Worm (Caenorhabditis elegans) whole organism, L4 larva: ENCODE data around the gene T13C5.9.

ENCODE experiments used
- D1046.2 ChIP-seq: fragments of 200-800 bp; sonication (Bioruptor generic); IDR thresholded peaks from 2 replicates; pipeline ENCODE4 v1.3.6; 2022; ENCODE audit warnings: missing genetic modification characterization, missing compliant biosample characterization
- F44E2.7 ChIP-seq: fragments of 200-800 bp; sonication (Bioruptor generic); IDR thresholded peaks from 2 replicates; pipeline ENCODE4 v2.1.2; 2022; ENCODE audit warnings: missing genetic modification characterization, missing compliant biosample characterization
- R02D3.7 ChIP-seq: fragments of 150-350 bp; sonication (generic microtip); optimal IDR thresholded peaks from 3 replicates; lab custom pipeline; 2014; ENCODE audit warnings: missing biosample characterization, missing genetic modification characterization
- T26A8.4 ChIP-seq: fragments of 200-800 bp; sonication (Bioruptor generic); IDR thresholded peaks from 2 replicates; pipeline ENCODE4 v1.3.6; 2022; ENCODE audit warnings: missing genetic modification characterization, missing compliant biosample characterization
- Y105C5A.15 ChIP-seq: fragments of 200-800 bp; sonication (Bioruptor generic); IDR thresholded peaks from 2 replicates; pipeline ENCODE4 v1.3.6; 2022; ENCODE audit warnings: missing genetic modification characterization, missing compliant biosample characterization
- ZK546.5 ChIP-seq, 2 experiments: sonication (generic microtip); optimal IDR thresholded peaks; 2 replicates each; lab custom pipeline; 2017; ENCODE audit warnings: missing biosample characterization in 2 of 2, missing genetic modification characterization in 2 of 2
- aha-1 ChIP-seq: fragments of 150-350 bp; peaks from one replicate; lab custom pipeline; 2014; ENCODE audit warnings: missing biosample characterization, missing genetic modification characterization
- ama-1 ChIP-seq: fragments of 150-350 bp; optimal IDR thresholded peaks from 2 replicates; lab custom pipeline; 2014; ENCODE audit warnings: inconsistent platforms, mixed read lengths
- ceh-20 ChIP-seq: fragments of 200-800 bp; sonication (Bioruptor generic); IDR thresholded peaks from 2 replicates; pipeline ENCODE4 v1.3.6; 2022; ENCODE audit warnings: missing genetic modification reagents, missing genetic modification characterization, missing compliant biosample characterization
- ceh-44 ChIP-seq: fragments of 200-800 bp; sonication (Bioruptor generic); IDR thresholded peaks from 2 replicates; pipeline ENCODE4 v1.3.6; 2022; ENCODE audit warnings: missing genetic modification reagents, missing genetic modification characterization, missing compliant biosample characterization
- daf-12 ChIP-seq: fragments of 150-350 bp; optimal IDR thresholded peaks from 2 replicates; lab custom pipeline; 2014; ENCODE audit warnings: missing biosample characterization, missing genetic modification reagents, missing genetic modification characterization
- daf-19 ChIP-seq: fragments of 200-800 bp; sonication (Bioruptor generic); conservative IDR thresholded peaks from 2 replicates; pipeline ENCODE4 v1.3.6; 2022; ENCODE audit warnings: missing genetic modification characterization, missing compliant biosample characterization
- daf-8 ChIP-seq: fragments of 200-800 bp; sonication (Bioruptor generic); IDR thresholded peaks from 2 replicates; pipeline ENCODE4 v1.3.6; 2022; ENCODE audit warnings: missing genetic modification characterization, missing compliant biosample characterization
- dmd-6 ChIP-seq: fragments of 200-800 bp; sonication (Bioruptor generic); IDR thresholded peaks from 2 replicates; pipeline ENCODE4 v1.3.6; 2022; ENCODE audit warnings: missing genetic modification reagents, missing genetic modification characterization, missing compliant biosample characterization
- dmd-9 ChIP-seq: fragments of 200-800 bp; sonication (Bioruptor generic); IDR thresholded peaks from 2 replicates; pipeline ENCODE4 v1.3.6; 2022; ENCODE audit warnings: missing genetic modification reagents, missing genetic modification characterization, missing compliant biosample characterization
- egl-43 ChIP-seq: fragments of 200-800 bp; sonication (Bioruptor generic); IDR thresholded peaks from 2 replicates; pipeline ENCODE4 v1.3.6; 2022; ENCODE audit warnings: missing genetic modification reagents, missing genetic modification characterization, missing compliant biosample characterization
- fos-1 ChIP-seq: fragments of 150-350 bp; optimal IDR thresholded peaks from 2 replicates; lab custom pipeline; 2014; ENCODE audit warnings: missing biosample characterization, missing genetic modification characterization
- hlh-11 ChIP-seq: fragments of 200-800 bp; sonication (Bioruptor generic); optimal IDR thresholded peaks from 2 replicates; lab custom pipeline; 2018; ENCODE audit warnings: mild to moderate bottlenecking, missing genetic modification characterization, missing compliant biosample characterization
- hlh-30 ChIP-seq: sonication (generic microtip); optimal IDR thresholded peaks from 2 replicates; lab custom pipeline; 2017; ENCODE audit warnings: antibody characterized with exemption, mild to moderate bottlenecking, missing genetic modification characterization, missing compliant biosample characterization; ENCODE audit not compliant: insufficient read depth
- jun-1 ChIP-seq: fragments of 150-350 bp; optimal IDR thresholded peaks from 2 replicates; lab custom pipeline; 2014; ENCODE audit warnings: missing biosample characterization, missing genetic modification reagents, missing genetic modification characterization
- lin-1 ChIP-seq: fragments of 200-800 bp; sonication (Bioruptor generic); IDR thresholded peaks from 2 replicates; pipeline ENCODE4 v1.3.6; 2022; ENCODE audit warnings: missing genetic modification reagents, missing genetic modification characterization, missing compliant biosample characterization
- lin-15B ChIP-seq: fragments of 150-350 bp; sonication (generic microtip); optimal IDR thresholded peaks from 3 replicates; lab custom pipeline; 2014; ENCODE audit warnings: missing biosample characterization, missing genetic modification characterization
- lin-38 ChIP-seq: fragments of 200-800 bp; sonication (Bioruptor generic); IDR thresholded peaks from 2 replicates; pipeline ENCODE4 v1.3.6; 2022; ENCODE audit warnings: missing genetic modification reagents, missing genetic modification characterization, missing compliant biosample characterization
- lin-39 ChIP-seq: fragments of 150-350 bp; optimal IDR thresholded peaks from 2 replicates; lab custom pipeline; 2014; ENCODE audit warnings: missing biosample characterization, missing genetic modification reagents, missing genetic modification characterization
- mdl-1 ChIP-seq, 2 experiments: fragments of 150-350 bp in 1 of 2; sonication (generic microtip) in 1 of 2; optimal IDR thresholded peaks; 2 replicates each; lab custom pipeline; 2014 to 2017; ENCODE audit warnings: missing biosample characterization in 2 of 2, missing genetic modification characterization in 2 of 2
- mdt-29 ChIP-seq: fragments of 200-800 bp; sonication (Bioruptor generic); IDR thresholded peaks from 2 replicates; pipeline ENCODE4 v1.3.6; 2022; ENCODE audit warnings: missing genetic modification reagents, missing genetic modification characterization, missing compliant biosample characterization
- mes-2 ChIP-seq: sonication (generic microtip); optimal IDR thresholded peaks from 2 replicates; lab custom pipeline; 2016; ENCODE audit warnings: missing genotype, mild to moderate bottlenecking, missing genetic modification characterization, missing compliant biosample characterization; ENCODE audit not compliant: poor library complexity, severe bottlenecking
- mxl-2 ChIP-seq: fragments of 200-800 bp; sonication (Bioruptor generic); conservative IDR thresholded peaks from 2 replicates; pipeline ENCODE4 v1.3.6; 2022; ENCODE audit warnings: missing genetic modification reagents, missing genetic modification characterization, missing compliant biosample characterization
- mxl-3 ChIP-seq: fragments of 200-800 bp; sonication (Bioruptor generic); optimal IDR thresholded peaks from 2 replicates; lab custom pipeline; 2018; ENCODE audit warnings: mild to moderate bottlenecking, missing genetic modification characterization, missing compliant biosample characterization
- nhr-11 ChIP-seq: fragments of 150-350 bp; optimal IDR thresholded peaks from 2 replicates; lab custom pipeline; 2014; ENCODE audit warnings: missing biosample characterization, missing genetic modification characterization
- nhr-111 ChIP-seq: fragments of 200-800 bp; sonication (Bioruptor generic); optimal IDR thresholded peaks from 2 replicates; lab custom pipeline; 2018; ENCODE audit warnings: mild to moderate bottlenecking, missing genetic modification characterization, missing compliant biosample characterization
- nhr-48 ChIP-seq: sonication (generic microtip); optimal IDR thresholded peaks from 2 replicates; lab custom pipeline; 2016; ENCODE audit warnings: mild to moderate bottlenecking, missing genetic modification characterization, missing compliant biosample characterization
- nhr-6 ChIP-seq: fragments of 150-350 bp; optimal IDR thresholded peaks from 2 replicates; lab custom pipeline; 2014; ENCODE audit warnings: missing biosample characterization, missing genetic modification characterization
- pqm-1 ChIP-seq: sonication (generic microtip); optimal IDR thresholded peaks from 2 replicates; lab custom pipeline; 2017; ENCODE audit warnings: missing biosample characterization, missing genetic modification characterization
- sdz-12 ChIP-seq: fragments of 200-800 bp; sonication (Bioruptor generic); optimal IDR thresholded peaks from 2 replicates; lab custom pipeline; 2018; ENCODE audit warnings: mild to moderate bottlenecking, missing genetic modification characterization, missing compliant biosample characterization
- set-16 ChIP-seq: fragments of 200-800 bp; sonication (Bioruptor generic); IDR thresholded peaks from 2 replicates; pipeline ENCODE4 v1.3.6; 2022; ENCODE audit warnings: missing genetic modification reagents, missing genetic modification characterization, missing compliant biosample characterization
- skn-1 ChIP-seq: fragments of 150-350 bp; optimal IDR thresholded peaks from 2 replicates; lab custom pipeline; 2014; ENCODE audit warnings: missing biosample characterization, missing genetic modification characterization
- unc-130 ChIP-seq: sonication (generic microtip); optimal IDR thresholded peaks from 2 replicates; lab custom pipeline; 2016; ENCODE audit warnings: missing genetic modification reagents, missing genetic modification characterization, missing compliant biosample characterization
- unc-62 ChIP-seq, 3 experiments: fragments of 150-350 bp in 1 of 3; sonication (generic microtip); optimal IDR thresholded peaks in 2 of 3; peaks in 1 of 3; 1 replicate in 1 of 3; 2 replicates in 2 of 3; lab custom pipeline; 2014 to 2017; ENCODE audit warnings: missing biosample characterization in 3 of 3, missing genetic modification characterization in 3 of 3, missing genetic modification reagents in 3 of 3, missing genotype in 1 of 3
- zag-1 ChIP-seq: fragments of 150-350 bp; optimal IDR thresholded peaks from 2 replicates; lab custom pipeline; 2014; ENCODE audit warnings: missing biosample characterization, missing genetic modification characterization
- zfp-3 ChIP-seq: fragments of 200-800 bp; sonication (Bioruptor generic); conservative IDR thresholded peaks from 2 replicates; pipeline ENCODE4 v1.3.6; 2022; ENCODE audit warnings: missing genetic modification reagents, missing genetic modification characterization, missing compliant biosample characterization
- ztf-11 ChIP-seq: fragments of 150-350 bp; optimal IDR thresholded peaks from 2 replicates; lab custom pipeline; 2014; ENCODE audit warnings: missing biosample characterization, missing genetic modification characterization
- ztf-7 ChIP-seq: fragments of 150-350 bp; optimal IDR thresholded peaks from 2 replicates; lab custom pipeline; 2014; ENCODE audit warnings: missing biosample characterization, missing genetic modification characterization

T13C5.9 gene

DNA sequence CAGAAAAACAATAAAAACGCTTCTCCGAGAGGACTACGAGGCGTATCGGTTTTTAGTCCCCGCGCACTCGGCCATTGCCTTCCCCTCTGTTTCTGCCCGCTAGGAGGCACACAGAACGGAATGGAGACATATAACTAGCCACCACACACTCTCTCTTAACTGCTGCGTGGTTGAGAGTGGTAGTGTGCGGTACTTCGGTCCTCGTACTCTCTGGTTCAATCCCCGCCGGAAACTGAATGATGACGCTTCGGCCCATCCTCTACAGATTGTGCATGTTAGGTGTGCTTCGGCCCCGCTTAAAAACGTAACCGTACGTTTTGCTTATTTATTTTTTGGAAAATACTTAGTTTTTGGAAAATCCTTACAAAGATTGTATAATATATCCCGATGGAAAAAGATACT, 17.6 kb downstream of the T13C5.9 start, which contains the start of gene T13C5.6 (continued):
- TF ChIP-seq lin-1 (GFP tag; lab: Robert Waterston, UW) = peak; percentile 95
- TF ChIP-seq unc-130 (GFP tag; lab: Kevin White, UChicago) = peak; percentile 77
- peak; percentile 73 for TF ChIP-seq set-16 (GFP tag; lab: Robert Waterston, UW)
- peak in 1 of 2 experiments; percentile 74 for TF ChIP-seq mdl-1 (tag; optimal IDR thresholded peaks at IDR 0.05; lab: Kevin White, UChicago)
- no peak for TF ChIP-seq daf-12 (tag; lab: Kevin White, UChicago)
- peak; percentile 52 for TF ChIP-seq pqm-1 (tag; lab: Kevin White, UChicago)
- TF ChIP-seq daf-19 = peak; percentile 73
- TF ChIP-seq R02D3.7 = no peak
- no peak for TF ChIP-seq skn-1 (tag; lab: Kevin White, UChicago)
- TF ChIP-seq lin-39 (tag; lab: Kevin White, UChicago) = no peak
- no peak for TF ChIP-seq fos-1 (tag; lab: Kevin White, UChicago)
- TF ChIP-seq T26A8.4 (GFP tag; lab: Robert Waterston, UW) = peak; percentile 94
- TF ChIP-seq D1046.2 (GFP tag; lab: Robert Waterston, UW) = peak; percentile 68; the same call in 1 of the 2 replicates
- TF ChIP-seq nhr-6 = peak; percentile 92
- peak; percentile 87 for TF ChIP-seq ztf-7 (tag; lab: Kevin White, UChicago)
- peak; percentile 88 for TF ChIP-seq nhr-11 (tag; lab: Kevin White, UChicago)
- peak; percentile 84 for TF ChIP-seq nhr-48
- TF ChIP-seq mxl-2 (GFP tag; lab: Robert Waterston, UW) = peak; percentile 55; the same call in 1 of the 2 replicates
- TF ChIP-seq ztf-11 = no peak
- TF ChIP-seq Y105C5A.15 (GFP tag; lab: Robert Waterston, UW) = peak; percentile 60; the same call in 1 of the 2 replicates
- TF ChIP-seq zfp-3 (GFP tag; lab: Robert Waterston, UW) = peak; percentile 85
- peak; percentile 30 for TF ChIP-seq zag-1
- TF ChIP-seq, all 104 proteins: peak for 85

ce11 chrX:6208463-6208862, 18.4 kb downstream of the T13C5.9 start, which contains the start of gene C14F11.7:
C14F11.7 (minus strand) TSS chrX:6208563.
- TF ChIP-seq hlh-30 (tag; lab: Kevin White, UChicago) (no peak), aha-1 (tag; lab: Kevin White, UChicago) (no peak), lin-38 (GFP tag; lab: Robert Waterston, UW) (no peak)

- TF ChIP-seq unc-62 (GFP tag; optimal IDR thresholded peaks at IDR 0.05 in 1 of 2; lab: Kevin White, UChicago) = peak in 1 of 2 experiments; percentile 94
- no peak for TF ChIP-seq unc-62 (tag; optimal IDR thresholded peaks at IDR 0.05; lab: Kevin White, UChicago)
- no peak for TF ChIP-seq zfp-3 (GFP tag; lab: Robert Waterston, UW)
- no peak for TF ChIP-seq ceh-20 (GFP tag; lab: Robert Waterston, UW)
- no peak for TF ChIP-seq dmd-9 (GFP tag; lab: Robert Waterston, UW)
- TF ChIP-seq sdz-12 (GFP tag; lab: Kevin White, UChicago) = no peak
Observed at ce11 chrX:6211322-6211820, 21.3 kb downstream of the T13C5.9 start.

DNA sequence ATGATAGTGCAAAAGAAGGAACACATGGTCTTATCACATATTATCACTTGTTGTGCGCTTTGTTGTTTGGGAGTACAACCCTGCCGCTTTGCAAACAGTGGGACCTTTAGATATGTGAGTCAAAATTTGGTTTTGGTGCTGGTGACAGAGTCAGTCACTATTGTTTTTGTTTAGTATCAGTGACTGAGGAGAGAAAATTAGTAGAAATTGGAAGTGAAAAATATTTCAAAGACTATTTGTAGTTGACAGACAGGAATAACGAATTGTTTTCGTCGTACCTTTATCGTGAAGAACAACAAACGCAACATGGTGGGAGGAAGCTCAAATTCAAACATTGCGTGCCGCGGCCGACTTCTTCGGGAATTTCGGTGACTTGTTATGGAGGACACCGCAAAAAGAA, 26.5 kb downstream of the T13C5.9 start, which contains the start of gene lrch-1:
Gene lrch-1, minus strand, starts transcription at position 101 of the 400 bp plus-strand sequence.
- TF ChIP-seq lin-15B (tag; lab: Kevin White, UChicago) (no peak), fos-1 (tag; lab: Kevin White, UChicago) (no peak), egl-43 (GFP tag; lab: Robert Waterston, UW) (no peak), aha-1 (tag; lab: Kevin White, UChicago) (peak; percentile 2), mdt-29 (GFP tag; lab: Robert Waterston, UW) (no peak), R02D3.7 (no peak)

DNA sequence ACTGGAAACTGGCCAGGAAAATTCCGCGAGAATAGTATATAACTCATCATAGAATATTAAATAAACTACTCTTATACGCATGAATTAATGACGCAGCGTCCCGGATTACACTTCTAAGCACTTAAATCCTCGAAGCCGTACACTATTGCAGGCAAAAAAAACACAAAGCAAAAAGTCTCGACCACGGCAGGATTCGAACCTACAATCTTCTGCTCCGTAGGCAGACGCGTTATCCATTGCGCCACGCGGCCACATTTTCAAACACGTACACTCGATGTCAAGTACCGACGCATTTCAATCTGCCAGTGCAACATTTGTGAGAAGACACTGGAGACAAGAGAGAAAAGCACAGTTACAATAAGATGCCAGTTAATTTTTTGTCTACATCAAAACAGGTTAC, 29.8 kb downstream of the T13C5.9 start:
- TF ChIP-seq hlh-11 (tag; lab: Kevin White, UChicago) (peak; percentile 55), R02D3.7 (no peak), D1046.2 (GFP tag; lab: Robert Waterston, UW) (peak; percentile 83; the same call in 1 of the 2 replicates), ama-1 (lab: Kevin White, UChicago) (no peak), ZK546.5 (tag; optimal IDR thresholded peaks at IDR 0.05; lab: Kevin White, UChicago) (no peak), mes-2 (tag; lab: Kevin White, UChicago) (peak; percentile 80), jun-1 (no peak), nhr-111 (GFP tag; lab: Kevin White, UChicago) (no peak), lin-1 (GFP tag; lab: Robert Waterston, UW) (peak; percentile 34; the same call in 1 of the 2 replicates), dmd-9 (GFP tag; lab: Robert Waterston, UW) (no peak), mxl-3 (peak; percentile 43), ceh-44 (peak; percentile 76; the same call in 1 of the 2 replicates), daf-8 (GFP tag; lab: Robert Waterston, UW) (no peak), dmd-6 (GFP tag; lab: Robert Waterston, UW) (peak; percentile 34; the same call in 1 of the 2 replicates), nhr-6 (no peak), F44E2.7 (peak; percentile 62; the same call in 1 of the 2 replicates)
